Worm (Caenorhabditis elegans) whole organism, L4 larva: ENCODE results near the gene pro-1.

Experiments
- daf-12 ChIP-seq: fragments of 150-350 bp; optimal IDR thresholded peaks from 2 replicates; lab custom pipeline; 2014; ENCODE audit warnings: missing biosample characterization, missing genetic modification reagents, missing genetic modification characterization
- egl-27 ChIP-seq: sonication (generic microtip); optimal IDR thresholded peaks from 3 replicates; lab custom pipeline; 2017; ENCODE audit warnings: missing biosample characterization, missing genetic modification reagents, missing genetic modification characterization
- fkh-10 ChIP-seq: fragments of 150-350 bp; optimal IDR thresholded peaks from 2 replicates; lab custom pipeline; 2014; ENCODE audit warnings: missing biosample characterization, missing genetic modification reagents, missing genetic modification characterization
- nhr-11 ChIP-seq: fragments of 150-350 bp; optimal IDR thresholded peaks from 2 replicates; lab custom pipeline; 2014; ENCODE audit warnings: missing biosample characterization, missing genetic modification characterization
- nhr-25 ChIP-seq: sonication (generic microtip); optimal IDR thresholded peaks from 2 replicates; lab custom pipeline; 2017; ENCODE audit warnings: missing genetic modification characterization, mild to moderate bottlenecking, missing compliant biosample characterization, antibody characterized with exemption, moderate library complexity, borderline replicate concordance; ENCODE audit not compliant: insufficient read depth
- spr-1 ChIP-seq: sonication (generic microtip); optimal IDR thresholded peaks from 2 replicates; lab custom pipeline; 2016; ENCODE audit warnings: mild to moderate bottlenecking, missing genetic modification characterization, missing compliant biosample characterization
- zag-1 ChIP-seq: fragments of 150-350 bp; optimal IDR thresholded peaks from 2 replicates; lab custom pipeline; 2014; ENCODE audit warnings: missing biosample characterization, missing genetic modification characterization
- ztf-11 ChIP-seq: fragments of 150-350 bp; optimal IDR thresholded peaks from 2 replicates; lab custom pipeline; 2014; ENCODE audit warnings: missing biosample characterization, missing genetic modification characterization
- ztf-7 ChIP-seq: fragments of 150-350 bp; optimal IDR thresholded peaks from 2 replicates; lab custom pipeline; 2014; ENCODE audit warnings: missing biosample characterization, missing genetic modification characterization

DNA sequence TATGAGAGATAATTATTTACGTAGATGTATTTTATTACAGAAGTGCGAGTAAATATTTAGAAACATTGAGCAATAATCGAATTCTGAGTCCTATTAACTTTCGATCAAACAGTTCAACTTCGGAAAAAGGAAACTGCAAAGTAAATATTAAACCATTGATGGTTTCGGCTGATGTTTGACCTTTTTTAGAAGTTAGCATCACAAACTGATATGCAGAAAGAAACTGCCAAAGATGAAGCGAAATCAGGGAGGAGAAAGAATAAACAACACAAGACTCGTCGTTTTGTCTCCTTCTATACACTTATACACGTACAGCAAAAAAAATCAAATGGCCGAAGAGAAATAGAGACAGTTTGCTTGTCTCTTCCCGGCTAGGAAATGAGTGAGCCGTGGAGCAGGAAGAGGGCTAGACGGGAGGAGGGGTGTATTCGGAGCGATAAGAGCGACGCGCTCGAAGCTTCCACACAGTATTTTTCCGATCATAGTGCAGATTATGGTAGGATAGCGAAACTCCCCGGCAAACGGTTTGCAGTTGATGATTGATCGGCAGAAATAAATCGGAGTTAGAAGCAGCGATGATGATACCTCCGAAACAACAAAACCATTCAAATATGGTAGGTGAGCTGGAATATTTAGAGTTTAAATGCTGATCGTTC, 14.9 kb upstream of the pro-1 start:
- TF ChIP-seq nhr-11 (tag; lab: Kevin White, UChicago) (no peak), daf-12 (tag; lab: Kevin White, UChicago) (no peak), egl-27 (tag; lab: Kevin White, UChicago) (no peak), nhr-25 (tag; lab: Kevin White, UChicago) (no peak), zag-1 (tag; lab: Kevin White, UChicago) (no peak), spr-1 (no peak), ztf-7 (tag; lab: Kevin White, UChicago) (no peak), fkh-10 (GFP tag; lab: Kevin White, UChicago) (no peak), ztf-11 (tag; lab: Kevin White, UChicago) (no peak)
